Worm (Caenorhabditis elegans): ENCODE measurements around the gene tni-3.

The tni-3 gene

ce11 chrV:16852002-16852401 is 17.1 kb upstream of the tni-3 start, which contains the start of gene clec-37:
TSS of gene clec-37 (minus strand) at chrV:16852102.
- TF ChIP-seq lin-11 (tag; optimal IDR thresholded peaks at IDR 0.05) = no peak
- TF ChIP-seq tbx-7 (tag; optimal IDR thresholded peaks at IDR 0.05) = no peak
- no peak for TF ChIP-seq fkh-6 (tag; optimal IDR thresholded peaks at IDR 0.05)
- TF ChIP-seq che-1 (tag; optimal IDR thresholded peaks at IDR 0.05) = no peak
- TF ChIP-seq ztf-16 (tag; optimal IDR thresholded peaks at IDR 0.05) = no peak
- TF ChIP-seq mec-3 (tag; optimal IDR thresholded peaks at IDR 0.05; ENCODE audit: borderline replicate concordance) = no peak
- TF ChIP-seq pros-1 (tag; optimal IDR thresholded peaks at IDR 0.05) = no peak
- TF ChIP-seq pqm-1 (tag; optimal IDR thresholded peaks at IDR 0.05) = no peak
- no peak for TF ChIP-seq zip-5 (tag; optimal IDR thresholded peaks at IDR 0.05)
- TF ChIP-seq dmd-4 (tag; optimal IDR thresholded peaks at IDR 0.05; ENCODE audit: borderline replicate concordance) = no peak

- TF ChIP-seq ceh-14 (tag; optimal IDR thresholded peaks at IDR 0.05) (no peak), hlh-15 (tag; optimal IDR thresholded peaks at IDR 0.05) (no peak), F13H6.1 (tag; optimal IDR thresholded peaks at IDR 0.05) (no peak), elt-4 (tag; optimal IDR thresholded peaks at IDR 0.05) (no peak), che-1 (tag; optimal IDR thresholded peaks at IDR 0.05) (no peak), Y22D7AL.16 (tag; optimal IDR thresholded peaks at IDR 0.05) (no peak)
These were observed 13.6 kb upstream of the tni-3 start, which contains the start of the genes clec-36 and clec-26 for ce11 chrV:16848498-16848897. TSS of gene clec-36 (minus strand) at chrV:16848598. TSS of gene clec-26 (plus strand) at chrV:16848611.

ce11 chrV:16842941-16843340 is 8.0 kb upstream of the tni-3 start, which contains the start of gene clec-25:
TSS of gene clec-25 (plus strand) at chrV:16843241.
- TF ChIP-seq madf-2 (tag; optimal IDR thresholded peaks at IDR 0.05) = no peak
- no peak for TF ChIP-seq elt-2 (tag; optimal IDR thresholded peaks at IDR 0.05)
- TF ChIP-seq ceh-30 (tag; optimal IDR thresholded peaks at IDR 0.05) = no peak
- TF ChIP-seq zip-5 (tag; optimal IDR thresholded peaks at IDR 0.05) = no peak
- TF ChIP-seq ttx-3 (tag; optimal IDR thresholded peaks at IDR 0.05) = no peak
- no peak for TF ChIP-seq fax-1 (tag; optimal IDR thresholded peaks at IDR 0.05)
- TF ChIP-seq nhr-11 (tag; optimal IDR thresholded peaks at IDR 0.05) = no peak
- no peak for TF ChIP-seq ceh-14 (tag; optimal IDR thresholded peaks at IDR 0.05)
- no peak for TF ChIP-seq unc-42 (tag; optimal IDR thresholded peaks at IDR 0.05)
- TF ChIP-seq pax-1 (tag; optimal IDR thresholded peaks at IDR 0.05) = no peak
- TF ChIP-seq ceh-22 (tag; optimal IDR thresholded peaks at IDR 0.05) = no peak
- TF ChIP-seq hlh-15 (tag; optimal IDR thresholded peaks at IDR 0.05) = no peak
- no peak for TF ChIP-seq hlh-8 (tag; optimal IDR thresholded peaks at IDR 0.05)

- TF ChIP-seq nhr-11 (tag; optimal IDR thresholded peaks at IDR 0.05) (no peak), fkh-6 (tag; optimal IDR thresholded peaks at IDR 0.05) (no peak), dve-1 (tag; optimal IDR thresholded peaks at IDR 0.05) (no peak), C38D4.7 (GFP tag; optimal IDR thresholded peaks at IDR 0.05) (no peak), nfya-1 (tag; optimal IDR thresholded peaks at IDR 0.05) (no peak), elt-2 (tag; optimal IDR thresholded peaks at IDR 0.05) (no peak), ztf-16 (tag; optimal IDR thresholded peaks at IDR 0.05) (no peak), hlh-8 (tag; optimal IDR thresholded peaks at IDR 0.05) (no peak), unc-42 (tag; optimal IDR thresholded peaks at IDR 0.05) (no peak), dmd-4 (tag; optimal IDR thresholded peaks at IDR 0.05; ENCODE audit: borderline replicate concordance) (no peak)
These were observed 6.0 kb upstream of the tni-3 start, which contains the start of gene clec-40 for ce11 chrV:16840961-16841360. TSS of gene clec-40 (minus strand) at chrV:16841061.

- TF ChIP-seq fax-1 (tag; optimal IDR thresholded peaks at IDR 0.05) (no peak), elt-2 (tag; optimal IDR thresholded peaks at IDR 0.05) (no peak), pat-9 (tag; optimal IDR thresholded peaks at IDR 0.05) (no peak)
These were observed 5.4 kb upstream of the tni-3 start for ce11 chrV:16840283-16840682.

ce11 chrV:16838435-16838834 is 3.5 kb upstream of the tni-3 start:
- TF ChIP-seq pag-3 (tag; optimal IDR thresholded peaks at IDR 0.05; ENCODE audit: borderline replicate concordance) (no peak), ceh-2 (tag; optimal IDR thresholded peaks at IDR 0.05) (no peak)
